Fruit fly (Drosophila melanogaster) whole organism, prepupa: Measurements from ENCODE around the gene fz3.

Source experiments
- Blimp-1 ChIP-seq: fragments of 200-800 bp; sonication (Bioruptor generic); optimal IDR thresholded peaks from 3 replicates; lab custom pipeline; 2017; ENCODE audit warnings: missing biosample characterization, missing genetic modification characterization, mild to moderate bottlenecking, moderate library complexity, missing genetic modification reagents
- CG10669 ChIP-seq: fragments of 200-800 bp; sonication (Bioruptor generic); optimal IDR thresholded peaks from 3 replicates; lab custom pipeline; 2018; ENCODE audit warnings: missing biosample characterization, mild to moderate bottlenecking, missing genetic modification characterization, moderate library complexity
- CG11294 ChIP-seq: fragments of 200-800 bp; sonication (Bioruptor generic); IDR thresholded peaks from 2 replicates; pipeline ENCODE4 v1.3.6; 2022; ENCODE audit warnings: missing biosample characterization, missing genetic modification characterization
- CG11762 ChIP-seq: fragments of 200-800 bp; sonication (Bioruptor generic); optimal IDR thresholded peaks from 3 replicates; lab custom pipeline; 2016; ENCODE audit warnings: missing biosample characterization, missing genetic modification characterization; ENCODE audit not compliant: insufficient read depth
- CG11902 ChIP-seq: fragments of 200-800 bp; sonication (Bioruptor generic); optimal IDR thresholded peaks from 3 replicates; lab custom pipeline; 2016; ENCODE audit warnings: missing biosample characterization, missing genetic modification characterization
- CG15336 ChIP-seq: fragments of 200-800 bp; sonication (Bioruptor generic); IDR thresholded peaks from 2 replicates; pipeline ENCODE4 v1.3.6; 2022; ENCODE audit warnings: missing biosample characterization, missing genetic modification characterization
- CG1621 ChIP-seq: fragments of 200-800 bp; sonication (Bioruptor generic); optimal IDR thresholded peaks from 3 replicates; lab custom pipeline; 2018; ENCODE audit warnings: missing biosample characterization, mild to moderate bottlenecking, missing genetic modification characterization
- CG16779 ChIP-seq: fragments of 200-800 bp; sonication (Bioruptor generic); optimal IDR thresholded peaks from 3 replicates; lab custom pipeline; 2017; ENCODE audit warnings: missing biosample characterization, mild to moderate bottlenecking, missing genetic modification characterization
- CG3032 ChIP-seq: fragments of 200-800 bp; optimal IDR thresholded peaks from 2 replicates; lab custom pipeline; 2019; ENCODE audit warnings: missing biosample characterization, mild to moderate bottlenecking, missing genetic modification characterization, moderate library complexity
- CG32006 ChIP-seq: fragments of 200-800 bp; sonication (Bioruptor generic); optimal IDR thresholded peaks from 3 replicates; lab custom pipeline; 2017; ENCODE audit warnings: missing biosample characterization, mild to moderate bottlenecking, missing genetic modification characterization
- CG3919 ChIP-seq: fragments of 200-800 bp; sonication (Bioruptor generic); optimal IDR thresholded peaks from 3 replicates; lab custom pipeline; 2016; ENCODE audit warnings: missing biosample characterization, missing genetic modification characterization
- CG4318 ChIP-seq: fragments of 200-800 bp; sonication (Bioruptor generic); optimal IDR thresholded peaks from 3 replicates; lab custom pipeline; 2017; ENCODE audit warnings: missing biosample characterization, mild to moderate bottlenecking, missing genetic modification characterization
- CG6276 ChIP-seq: fragments of 200-800 bp; sonication (Bioruptor generic); optimal IDR thresholded peaks from 2 replicates; lab custom pipeline; 2017; ENCODE audit warnings: missing biosample characterization, mild to moderate bottlenecking, missing genetic modification characterization
- CG6792 ChIP-seq: fragments of 200-800 bp; sonication (Bioruptor generic); optimal IDR thresholded peaks from 3 replicates; lab custom pipeline; 2016; ENCODE audit warnings: missing biosample characterization, missing genetic modification characterization
- CG6808 ChIP-seq: fragments of 200-800 bp; sonication (Bioruptor generic); optimal IDR thresholded peaks from 3 replicates; lab custom pipeline; 2017; ENCODE audit warnings: missing biosample characterization, missing genetic modification characterization, mild to moderate bottlenecking, moderate library complexity, missing genetic modification reagents
- CG7368 ChIP-seq: fragments of 200-800 bp; sonication (Bioruptor generic); optimal IDR thresholded peaks from 3 replicates; lab custom pipeline; 2016; ENCODE audit warnings: missing biosample characterization, missing genetic modification characterization
- CG8119 ChIP-seq: fragments of 200-800 bp; sonication (Bioruptor generic); IDR thresholded peaks from 3 replicates; pipeline ENCODE4 v1.3.6; 2022; ENCODE audit warnings: missing biosample characterization, missing genetic modification characterization
- CG8319 ChIP-seq: fragments of 200-800 bp; sonication (Bioruptor generic); optimal IDR thresholded peaks from 3 replicates; lab custom pipeline; 2016; ENCODE audit warnings: missing biosample characterization, missing genetic modification characterization
- CG8632 ChIP-seq: fragments of 200-800 bp; sonication (Bioruptor generic); optimal IDR thresholded peaks from 3 replicates; lab custom pipeline; 2016; ENCODE audit warnings: missing biosample characterization, missing genetic modification characterization
- Eip75B ChIP-seq: fragments of 200-800 bp; sonication (Bioruptor generic); optimal IDR thresholded peaks from 3 replicates; lab custom pipeline; 2016; ENCODE audit warnings: missing biosample characterization, missing genetic modification characterization
- Eip78C ChIP-seq: fragments of 200-800 bp; sonication (Bioruptor generic); peaks from one replicate; lab custom pipeline; 2016; ENCODE audit warnings: missing biosample characterization, missing genetic modification characterization
- Ets21C ChIP-seq: fragments of 200-800 bp; sonication (Bioruptor generic); optimal IDR thresholded peaks from 3 replicates; lab custom pipeline; 2016; ENCODE audit warnings: missing biosample characterization, missing genetic modification characterization
- Ets96B ChIP-seq: fragments of 200-800 bp; optimal IDR thresholded peaks from 2 replicates; lab custom pipeline; 2019; ENCODE audit warnings: missing biosample characterization, mild to moderate bottlenecking, missing genetic modification characterization, moderate library complexity
- Gug ChIP-seq: fragments of 200-800 bp; sonication (Bioruptor generic); IDR thresholded peaks from 2 replicates; pipeline ENCODE4 v1.3.6; 2022; ENCODE audit warnings: missing biosample characterization, missing genetic modification characterization
- Hr38 ChIP-seq: sonication (Bioruptor generic); optimal IDR thresholded peaks from 2 replicates; lab custom pipeline; 2016; ENCODE audit warnings: missing biosample characterization, missing genetic modification characterization
- Hr39 ChIP-seq: fragments of 200-800 bp; sonication (Bioruptor generic); optimal IDR thresholded peaks from 2 replicates; lab custom pipeline; 2016; ENCODE audit warnings: missing biosample characterization, missing genetic modification characterization
- Hr4 ChIP-seq: fragments of 200-800 bp; sonication (Bioruptor generic); optimal IDR thresholded peaks from 3 replicates; lab custom pipeline; 2016; ENCODE audit warnings: missing biosample characterization, missing genetic modification characterization
- Met ChIP-seq: fragments of 200-800 bp; sonication (Bioruptor generic); optimal IDR thresholded peaks from 3 replicates; lab custom pipeline; 2016; ENCODE audit warnings: missing biosample characterization, missing genetic modification characterization
- OdsH ChIP-seq: fragments of 200-800 bp; sonication (Bioruptor generic); optimal IDR thresholded peaks from 3 replicates; lab custom pipeline; 2016; ENCODE audit warnings: missing biosample characterization, missing genetic modification characterization
- Smox ChIP-seq: fragments of 200-800 bp; sonication (Bioruptor generic); optimal IDR thresholded peaks from 3 replicates; lab custom pipeline; 2016; ENCODE audit warnings: missing biosample characterization, missing genetic modification characterization
- Sox102F ChIP-seq: fragments of 200-800 bp; sonication (Bioruptor generic); optimal IDR thresholded peaks from 2 replicates; lab custom pipeline; 2016; ENCODE audit warnings: missing biosample characterization, mild to moderate bottlenecking, missing genetic modification characterization
- Sox14 ChIP-seq: fragments of 200-800 bp; sonication (Bioruptor generic); optimal IDR thresholded peaks from 3 replicates; lab custom pipeline; 2016; ENCODE audit warnings: missing biosample characterization, missing genetic modification characterization
- Sox15 ChIP-seq: fragments of 200-800 bp; sonication (Bioruptor generic); optimal IDR thresholded peaks from 3 replicates; lab custom pipeline; 2016; ENCODE audit warnings: missing biosample characterization, missing genetic modification characterization
- achi ChIP-seq: fragments of 200-800 bp; sonication (Bioruptor generic); optimal IDR thresholded peaks from 3 replicates; lab custom pipeline; 2016; ENCODE audit warnings: missing biosample characterization, missing genetic modification characterization
- acj6 ChIP-seq: fragments of 200-800 bp; sonication (Bioruptor generic); optimal IDR thresholded peaks from 3 replicates; lab custom pipeline; 2016; ENCODE audit warnings: missing biosample characterization, missing genetic modification characterization
- cyc ChIP-seq: fragments of 200-800 bp; sonication (Bioruptor generic); optimal IDR thresholded peaks from 3 replicates; lab custom pipeline; 2016; ENCODE audit warnings: missing biosample characterization, missing genetic modification characterization
- dac ChIP-seq: fragments of 200-800 bp; sonication (Bioruptor generic); optimal IDR thresholded peaks from 2 replicates; lab custom pipeline; 2017; ENCODE audit warnings: missing biosample characterization, mild to moderate bottlenecking, missing genetic modification characterization
- dsx ChIP-seq: fragments of 200-800 bp; optimal IDR thresholded peaks from 3 replicates; lab custom pipeline; 2019; ENCODE audit warnings: missing biosample characterization, mild to moderate bottlenecking, missing genetic modification characterization, moderate library complexity; ENCODE audit not compliant: poor library complexity, severe bottlenecking
- eg ChIP-seq: fragments of 200-800 bp; sonication (Bioruptor generic); IDR thresholded peaks from 3 replicates; pipeline ENCODE4 v1.3.6; 2022; ENCODE audit warnings: missing biosample characterization, missing genetic modification characterization
- esn ChIP-seq: fragments of 200-800 bp; sonication (Bioruptor generic); optimal IDR thresholded peaks from 2 replicates; lab custom pipeline; 2016; ENCODE audit warnings: missing biosample characterization, mild to moderate bottlenecking, missing genetic modification characterization, moderate library complexity
- fd59A ChIP-seq: fragments of 200-800 bp; sonication (Bioruptor generic); optimal IDR thresholded peaks from 2 replicates; lab custom pipeline; 2017; ENCODE audit warnings: missing biosample characterization, mild to moderate bottlenecking, missing genetic modification characterization, missing genetic modification reagents
- fd85E ChIP-seq: fragments of 200-800 bp; sonication (Bioruptor generic); optimal IDR thresholded peaks from 3 replicates; lab custom pipeline; 2016; ENCODE audit warnings: missing biosample characterization, missing genetic modification characterization
- fkh ChIP-seq: fragments of 200-800 bp; sonication (Bioruptor generic); optimal IDR thresholded peaks from 3 replicates; lab custom pipeline; 2017; ENCODE audit warnings: missing biosample characterization, mild to moderate bottlenecking, missing genetic modification characterization, moderate library complexity
- salr ChIP-seq, 2 experiments: fragments of 200-800 bp; sonication (Bioruptor generic); optimal IDR thresholded peaks; 3 replicates each; lab custom pipeline; 2016 to 2018; ENCODE audit warnings: missing biosample characterization in 2 of 2, missing genetic modification characterization in 2 of 2, mild to moderate bottlenecking in 1 of 2
- spab ChIP-seq: fragments of 200-800 bp; sonication (Bioruptor generic); optimal IDR thresholded peaks from 2 replicates; lab custom pipeline; 2017; ENCODE audit warnings: missing biosample characterization, mild to moderate bottlenecking, missing genetic modification characterization, missing genetic modification reagents
- ss ChIP-seq, 2 experiments: fragments of 200-800 bp; sonication (Bioruptor generic); optimal IDR thresholded peaks; 2 replicates in 1 of 2; 3 replicates in 1 of 2; lab custom pipeline; 2017 to 2018; ENCODE audit warnings: mild to moderate bottlenecking in 2 of 2, missing biosample characterization in 2 of 2, missing genetic modification characterization in 2 of 2, moderate library complexity in 1 of 2
- topi ChIP-seq: fragments of 200-800 bp; sonication (Bioruptor generic); optimal IDR thresholded peaks from 3 replicates; lab custom pipeline; 2016; ENCODE audit warnings: missing biosample characterization, missing genetic modification characterization
- vri ChIP-seq: fragments of 200-800 bp; sonication (Bioruptor generic); optimal IDR thresholded peaks from 3 replicates; lab custom pipeline; 2016; ENCODE audit warnings: missing biosample characterization, mild to moderate bottlenecking, missing genetic modification characterization

The fz3 gene

dm6 chrX:792923-793322 lies 23.2 kb downstream of the fz3 start, which contains the start of gene CG16989:
Gene CG16989, plus strand, starts transcription at chrX:793147.
- TF ChIP-seq achi (GFP tag; lab: Kevin White, UChicago) (peak; percentile 90), OdsH (GFP tag; lab: Kevin White, UChicago) (no peak), CG1621 (peak; percentile 57), fkh (peak; percentile 28), fd85E (GFP tag; lab: Kevin White, UChicago) (no peak), fd59A (GFP tag; lab: Kevin White, UChicago) (no peak), Hr4 (GFP tag; lab: Kevin White, UChicago) (no peak), CG11294 (no peak), CG6276 (GFP tag; lab: Kevin White, UChicago) (no peak)
- TF ChIP-seq, all 60 proteins: peak for 3

dm6 chrX:796397-796989 lies 26.7 kb downstream of the fz3 start:
- TF ChIP-seq CG11294 (no peak), CG16779 (tag; lab: Kevin White, UChicago) (no peak), Ets96B (tag; lab: Kevin White, UChicago) (no peak), esn (GFP tag; lab: Kevin White, UChicago) (peak; percentile 46), CG15336 (GFP tag; lab: Robert Waterston, UW) (peak; percentile 9; the same call in 1 of the 2 replicates), CG11762 (GFP tag; lab: Kevin White, UChicago) (no peak), CG8119 (no peak), Eip75B (peak; percentile 36), achi (GFP tag; lab: Kevin White, UChicago) (no peak), Sox15 (GFP tag; lab: Kevin White, UChicago) (no peak), vri (peak; percentile 91), CG3032 (tag; lab: Kevin White, UChicago) (no peak), cyc (no peak), fkh (no peak), acj6 (GFP tag; lab: Kevin White, UChicago) (no peak), Blimp-1 (GFP tag; lab: Kevin White, UChicago) (no peak), CG11902 (GFP tag; lab: Kevin White, UChicago) (no peak), CG32006 (GFP tag; lab: Kevin White, UChicago) (no peak), Sox14 (GFP tag; lab: Kevin White, UChicago) (peak; percentile 58), Hr39 (no peak), Sox102F (GFP tag; lab: Kevin White, UChicago) (peak; percentile 42), dsx (peak; percentile 59), ss (GFP tag; optimal IDR thresholded peaks at IDR 0.05; lab: Kevin White, UChicago) (peak in 1 of 2 experiments; percentile 42), fd85E (GFP tag; lab: Kevin White, UChicago) (no peak), CG6808 (GFP tag; lab: Kevin White, UChicago) (peak; percentile 34), Eip78C (GFP tag; lab: Kevin White, UChicago) (peak; percentile 66), CG3919 (peak; percentile 35), CG1621 (peak; percentile 24), Met (GFP tag; lab: Kevin White, UChicago) (no peak), spab (no peak), CG8319 (no peak), Gug (GFP tag; lab: Robert Waterston, UW) (no peak), Ets21C (no peak), CG6276 (GFP tag; lab: Kevin White, UChicago) (no peak), Hr38 (GFP tag; lab: Kevin White, UChicago) (no peak), CG7368 (GFP tag; lab: Kevin White, UChicago) (no peak), salr (GFP tag; optimal IDR thresholded peaks at IDR 0.05; lab: Kevin White, UChicago) (no peak), CG6792 (peak; percentile 1), eg (GFP tag; lab: Robert Waterston, UW) (0 out of 3 replicates have a peak, but pooled peaks have one; percentile 10), CG8632 (GFP tag; lab: Kevin White, UChicago) (no peak), CG4318 (GFP tag; lab: Kevin White, UChicago) (no peak), CG10669 (GFP tag; lab: Kevin White, UChicago) (no peak), topi (GFP tag; lab: Kevin White, UChicago) (peak; percentile 7), Smox (GFP tag; lab: Kevin White, UChicago) (peak; percentile 6), dac (no peak)
